Worm (Caenorhabditis elegans) whole organism, late embryonic: Measurements from ENCODE around the gene egl-5.

ENCODE experiments used
- F13H6.1 ChIP-seq: sonication (generic microtip); optimal IDR thresholded peaks from 2 replicates; lab custom pipeline; 2016; ENCODE audit warnings: missing genetic modification characterization, missing compliant biosample characterization
- K02D7.2 ChIP-seq: sonication (generic microtip); optimal IDR thresholded peaks from 2 replicates; lab custom pipeline; 2017; ENCODE audit warnings: mild to moderate bottlenecking, missing genetic modification characterization, missing compliant biosample characterization
- ama-1 ChIP-seq: fragments of 150-350 bp; optimal IDR thresholded peaks from 2 replicates; lab custom pipeline; 2014
- fkh-6 ChIP-seq: sonication (generic microtip); optimal IDR thresholded peaks from 2 replicates; lab custom pipeline; 2016; ENCODE audit warnings: missing genetic modification characterization, missing compliant biosample characterization
- nhr-11 ChIP-seq: fragments of 150-350 bp; optimal IDR thresholded peaks from 2 replicates; lab custom pipeline; 2014; ENCODE audit warnings: missing biosample characterization, missing genetic modification characterization
- pha-4 ChIP-seq: fragments of 150-350 bp; optimal IDR thresholded peaks from 2 replicates; lab custom pipeline; 2018; ENCODE audit warnings: missing biosample characterization, missing genetic modification reagents, missing genetic modification characterization
- ref-2 ChIP-seq: sonication (generic microtip); optimal IDR thresholded peaks from 2 replicates; lab custom pipeline; 2016; ENCODE audit warnings: missing genetic modification characterization, missing compliant biosample characterization
- sdc-2 ChIP-seq: sonication (generic microtip); optimal IDR thresholded peaks from 2 replicates; lab custom pipeline; 2016; ENCODE audit warnings: missing genotype, missing genetic modification characterization, missing compliant biosample characterization
- sox-4 ChIP-seq: sonication (generic microtip); optimal IDR thresholded peaks from 2 replicates; lab custom pipeline; 2017; ENCODE audit warnings: mild to moderate bottlenecking, missing genetic modification characterization, inconsistent platforms, missing compliant biosample characterization

ce11 chrIII:7823285-7823684 lies 9.1 kb downstream of the egl-5 start:
- no peak for TF ChIP-seq ama-1 (lab: Kevin White, UChicago)
- no peak for TF ChIP-seq nhr-11 (tag; lab: Kevin White, UChicago)
- TF ChIP-seq pha-4, result no peak
- no peak for TF ChIP-seq sdc-2 (tag; lab: Kevin White, UChicago)
- no peak for TF ChIP-seq fkh-6 (tag; lab: Kevin White, UChicago)
- TF ChIP-seq F13H6.1 (tag; lab: Kevin White, UChicago), result no peak
- TF ChIP-seq sox-4 (tag; lab: Kevin White, UChicago), result no peak
- TF ChIP-seq ref-2, result no peak
- no peak for TF ChIP-seq K02D7.2 (tag; lab: Kevin White, UChicago)
